Fruit fly (Drosophila melanogaster) whole organism, embryonic: Measurements from ENCODE around the gene Kaz-m1.
A peak's percentile ranks its signal among the peaks of the same experiment; 100 is the strongest.

Experiments
- B-H1 ChIP-seq: fragments of 200-800 bp; sonication (Bioruptor generic); IDR thresholded peaks from 3 replicates; pipeline ENCODE4 v1.3.6; 2022; ENCODE audit warnings: missing biosample characterization, missing genetic modification characterization
- CG11695 ChIP-seq: fragments of 200-800 bp; sonication (Bioruptor generic); IDR thresholded peaks from 3 replicates; pipeline ENCODE4 v1.3.6; 2022; ENCODE audit warnings: missing biosample characterization, missing genetic modification characterization
- CG12104 ChIP-seq: fragments of 200-800 bp; sonication (Bioruptor generic); optimal IDR thresholded peaks from 3 replicates; lab custom pipeline; 2016; ENCODE audit warnings: missing biosample characterization, missing genetic modification characterization
- CG13123 ChIP-seq: fragments of 200-800 bp; sonication (Bioruptor generic); optimal IDR thresholded peaks from 2 replicates; lab custom pipeline; 2016; ENCODE audit warnings: missing biosample characterization, missing genetic modification characterization
- CG13287 ChIP-seq: fragments of 200-800 bp; sonication (Bioruptor generic); IDR thresholded peaks from 2 replicates; pipeline ENCODE4 v1.3.6; 2022; ENCODE audit warnings: missing biosample characterization, missing genetic modification characterization; ENCODE audit not compliant: partially characterized antibody
- CG13296 ChIP-seq: fragments of 200-800 bp; sonication (Bioruptor generic); optimal IDR thresholded peaks from 3 replicates; lab custom pipeline; 2018; ENCODE audit warnings: missing biosample characterization, mild to moderate bottlenecking, missing genetic modification characterization
- CG13624 ChIP-seq: fragments of 200-800 bp; sonication (Bioruptor generic); optimal IDR thresholded peaks from 2 replicates; lab custom pipeline; 2016; ENCODE audit warnings: missing biosample characterization, missing genetic modification characterization
- CG15601 ChIP-seq: fragments of 200-800 bp; sonication (Bioruptor generic); optimal IDR thresholded peaks from 3 replicates; lab custom pipeline; 2019; ENCODE audit warnings: missing biosample characterization, mild to moderate bottlenecking, missing genetic modification characterization, moderate library complexity
- CG1602 ChIP-seq: fragments of 200-800 bp; sonication (Bioruptor generic); optimal IDR thresholded peaks from 3 replicates; lab custom pipeline; 2016; ENCODE audit warnings: missing biosample characterization, missing genetic modification characterization
- CG17359 ChIP-seq: fragments of 200-800 bp; sonication (Bioruptor generic); optimal IDR thresholded peaks from 3 replicates; lab custom pipeline; 2018; ENCODE audit warnings: missing biosample characterization, mild to moderate bottlenecking, missing genetic modification characterization, moderate library complexity
- CG17802 ChIP-seq: fragments of 200-800 bp; sonication (Bioruptor generic); optimal IDR thresholded peaks from 2 replicates; lab custom pipeline; 2018; ENCODE audit warnings: missing biosample characterization, mild to moderate bottlenecking, missing genetic modification characterization, moderate library complexity
- CG2202 ChIP-seq: fragments of 200-800 bp; sonication (Bioruptor generic); optimal IDR thresholded peaks from 2 replicates; lab custom pipeline; 2018; ENCODE audit warnings: missing biosample characterization, mild to moderate bottlenecking, missing genetic modification characterization
- CG30403 ChIP-seq: fragments of 200-800 bp; sonication (Bioruptor generic); optimal IDR thresholded peaks from 3 replicates; lab custom pipeline; 2016; ENCODE audit warnings: missing biosample characterization, missing genetic modification characterization
- CG31365 ChIP-seq: fragments of 200-800 bp; sonication (Bioruptor generic); optimal IDR thresholded peaks from 2 replicates; lab custom pipeline; 2018; ENCODE audit warnings: missing biosample characterization, mild to moderate bottlenecking, missing genetic modification characterization
- CG32532 ChIP-seq: fragments of 200-800 bp; sonication (Bioruptor generic); IDR thresholded peaks from 2 replicates; pipeline ENCODE4 v1.3.6; 2022; ENCODE audit warnings: missing biosample characterization, missing genetic modification characterization
- CG42726 ChIP-seq: fragments of 200-800 bp; sonication (Bioruptor generic); IDR thresholded peaks from 2 replicates; pipeline ENCODE4 v1.3.6; 2022; ENCODE audit warnings: missing biosample characterization, missing genetic modification characterization; ENCODE audit not compliant: partially characterized antibody
- CG43689 ChIP-seq: fragments of 200-800 bp; sonication (Bioruptor generic); IDR thresholded peaks from 2 replicates; pipeline ENCODE4 v1.3.6; 2022; ENCODE audit warnings: missing biosample characterization, missing genetic modification characterization
- CG4424 ChIP-seq: fragments of 200-800 bp; sonication (Bioruptor generic); optimal IDR thresholded peaks from 3 replicates; lab custom pipeline; 2016; ENCODE audit warnings: missing biosample characterization, missing genetic modification characterization
- CG6254 ChIP-seq: fragments of 200-800 bp; sonication (Bioruptor generic); optimal IDR thresholded peaks from 3 replicates; lab custom pipeline; 2017; ENCODE audit warnings: mild to moderate bottlenecking, missing biosample characterization, missing genetic modification reagents, missing genetic modification characterization
- CG7556 ChIP-seq: fragments of 200-800 bp; sonication (Bioruptor generic); optimal IDR thresholded peaks from 2 replicates; lab custom pipeline; 2017; ENCODE audit warnings: missing biosample characterization, mild to moderate bottlenecking, missing genetic modification characterization
- CG7839 ChIP-seq: fragments of 200-800 bp; sonication (Bioruptor generic); optimal IDR thresholded peaks from 3 replicates; lab custom pipeline; 2018; ENCODE audit warnings: missing biosample characterization, mild to moderate bottlenecking, missing genetic modification characterization, moderate library complexity
- CG7928 ChIP-seq: fragments of 200-800 bp; sonication (Bioruptor generic); optimal IDR thresholded peaks from 2 replicates; lab custom pipeline; 2017; ENCODE audit warnings: missing biosample characterization, mild to moderate bottlenecking, missing genetic modification characterization
- CG8944 ChIP-seq: fragments of 200-800 bp; sonication (Bioruptor generic); optimal IDR thresholded peaks from 3 replicates; lab custom pipeline; 2016; ENCODE audit warnings: missing biosample characterization, missing genetic modification characterization
- CG9727 ChIP-seq: fragments of 200-800 bp; sonication (Bioruptor generic); optimal IDR thresholded peaks from 3 replicates; lab custom pipeline; 2017; ENCODE audit warnings: missing biosample characterization, mild to moderate bottlenecking, missing genetic modification characterization
- Camta ChIP-seq: fragments of 200-800 bp; sonication (Bioruptor generic); optimal IDR thresholded peaks from 2 replicates; lab custom pipeline; 2016; ENCODE audit warnings: missing biosample characterization, missing genetic modification characterization
- CoRest ChIP-seq: fragments of 200-800 bp; sonication (Bioruptor generic); optimal IDR thresholded peaks from 3 replicates; lab custom pipeline; 2018; ENCODE audit warnings: missing biosample characterization, mild to moderate bottlenecking, missing genetic modification characterization, moderate library complexity
- D19B ChIP-seq: fragments of 200-800 bp; sonication (Bioruptor generic); optimal IDR thresholded peaks from 2 replicates; lab custom pipeline; 2017; ENCODE audit warnings: missing biosample characterization, mild to moderate bottlenecking, missing genetic modification characterization
- Deaf1 ChIP-seq: fragments of 200-800 bp; optimal IDR thresholded peaks from 3 replicates; lab custom pipeline; 2019; ENCODE audit warnings: missing biosample characterization, mild to moderate bottlenecking, missing genetic modification characterization, moderate library complexity
- HHEX ChIP-seq: fragments of 200-800 bp; sonication (Bioruptor generic); optimal IDR thresholded peaks from 3 replicates; lab custom pipeline; 2017; ENCODE audit warnings: missing biosample characterization, mild to moderate bottlenecking, missing genetic modification characterization, missing genetic modification reagents
- HLHmδ ChIP-seq: fragments of 200-800 bp; sonication (Bioruptor generic); optimal IDR thresholded peaks from 2 replicates; lab custom pipeline; 2018; ENCODE audit warnings: missing biosample characterization, mild to moderate bottlenecking, missing genetic modification characterization, moderate library complexity
- Opbp ChIP-seq: fragments of 200-800 bp; sonication (Bioruptor generic); IDR thresholded peaks from 3 replicates; pipeline ENCODE4 v1.3.6; 2022; ENCODE audit warnings: missing biosample characterization, missing genetic modification characterization; ENCODE audit not compliant: partially characterized antibody
- Pdp1 ChIP-seq, 2 experiments: fragments of 200-800 bp; sonication (Bioruptor generic); optimal IDR thresholded peaks; 3 replicates each; lab custom pipeline; 2016; ENCODE audit warnings: missing biosample characterization in 2 of 2, missing genetic modification characterization in 2 of 2, mild to moderate bottlenecking in 1 of 2, moderate library complexity in 1 of 2
- Sox102F ChIP-seq: fragments of 200-800 bp; sonication (Bioruptor generic); optimal IDR thresholded peaks from 2 replicates; lab custom pipeline; 2018; ENCODE audit warnings: missing biosample characterization, mild to moderate bottlenecking, missing genetic modification characterization, moderate library complexity
- TFAM ChIP-seq: fragments of 200-800 bp; sonication (Bioruptor generic); optimal IDR thresholded peaks from 2 replicates; lab custom pipeline; 2017; ENCODE audit warnings: missing biosample characterization, missing genetic modification characterization, inconsistent platforms
- Tbp ChIP-seq: fragments of >200 bp; optimal IDR thresholded peaks from 2 replicates; lab custom pipeline; 2018; ENCODE audit warnings: missing biosample characterization, missing genetic modification characterization
- Xbp1 ChIP-seq: fragments of 200-800 bp; sonication (Bioruptor generic); optimal IDR thresholded peaks from 3 replicates; lab custom pipeline; 2016; ENCODE audit warnings: missing biosample characterization, mild to moderate bottlenecking, missing genetic modification characterization
- ac ChIP-seq: fragments of 200-800 bp; sonication (Bioruptor generic); optimal IDR thresholded peaks from 3 replicates; lab custom pipeline; 2017; ENCODE audit warnings: missing biosample characterization, mild to moderate bottlenecking, missing genetic modification characterization
- bigmax ChIP-seq: fragments of 200-800 bp; sonication (Bioruptor generic); optimal IDR thresholded peaks from 2 replicates; lab custom pipeline; 2018; ENCODE audit warnings: missing biosample characterization, mild to moderate bottlenecking, missing genetic modification characterization
- cad ChIP-seq: fragments of >200 bp; optimal IDR thresholded peaks from 2 replicates; lab custom pipeline; 2017; ENCODE audit warnings: missing biosample characterization, missing genetic modification characterization
- cas ChIP-seq: fragments of 200-800 bp; sonication (Bioruptor generic); IDR thresholded peaks from 2 replicates; pipeline ENCODE4 v1.3.6; 2022; ENCODE audit warnings: missing biosample characterization, missing genetic modification characterization
- corto ChIP-seq: fragments of 200-800 bp; sonication (Bioruptor generic); optimal IDR thresholded peaks from 2 replicates; lab custom pipeline; 2016; ENCODE audit warnings: missing biosample characterization, mild to moderate bottlenecking, missing genetic modification characterization, moderate library complexity
- eyg ChIP-seq: fragments of 200-800 bp; sonication (Bioruptor generic); optimal IDR thresholded peaks from 3 replicates; lab custom pipeline; 2016; ENCODE audit warnings: missing biosample characterization, missing genetic modification characterization
- gsb ChIP-seq: fragments of 200-800 bp; sonication (Bioruptor generic); IDR thresholded peaks from 2 replicates; pipeline ENCODE4 v1.3.6; 2022; ENCODE audit warnings: missing biosample characterization, missing genetic modification characterization
- gt ChIP-seq: fragments of 200-800 bp; sonication (Bioruptor generic); IDR thresholded peaks from 2 replicates; pipeline ENCODE4 v1.3.6; 2022; ENCODE audit warnings: missing biosample characterization, missing genetic modification characterization
- klu ChIP-seq: fragments of 200-800 bp; sonication (Bioruptor generic); IDR thresholded peaks from 2 replicates; pipeline ENCODE4 v1.3.6; 2022; ENCODE audit warnings: missing biosample characterization, missing genetic modification characterization
- knrl ChIP-seq: fragments of 200-800 bp; sonication (Bioruptor generic); IDR thresholded peaks from 3 replicates; pipeline ENCODE4 v1.3.6; 2022; ENCODE audit warnings: missing biosample characterization, missing genetic modification characterization; ENCODE audit not compliant: partially characterized antibody
- lilli ChIP-seq: fragments of 200-800 bp; sonication (Bioruptor generic); optimal IDR thresholded peaks from 3 replicates; lab custom pipeline; 2016; ENCODE audit warnings: missing biosample characterization, missing genetic modification characterization
- sisA ChIP-seq: fragments of 200-800 bp; sonication (Bioruptor generic); IDR thresholded peaks from 2 replicates; pipeline ENCODE4 v1.3.6; 2022; ENCODE audit warnings: missing biosample characterization, missing genetic modification characterization

Kaz-m1 gene

DNA sequence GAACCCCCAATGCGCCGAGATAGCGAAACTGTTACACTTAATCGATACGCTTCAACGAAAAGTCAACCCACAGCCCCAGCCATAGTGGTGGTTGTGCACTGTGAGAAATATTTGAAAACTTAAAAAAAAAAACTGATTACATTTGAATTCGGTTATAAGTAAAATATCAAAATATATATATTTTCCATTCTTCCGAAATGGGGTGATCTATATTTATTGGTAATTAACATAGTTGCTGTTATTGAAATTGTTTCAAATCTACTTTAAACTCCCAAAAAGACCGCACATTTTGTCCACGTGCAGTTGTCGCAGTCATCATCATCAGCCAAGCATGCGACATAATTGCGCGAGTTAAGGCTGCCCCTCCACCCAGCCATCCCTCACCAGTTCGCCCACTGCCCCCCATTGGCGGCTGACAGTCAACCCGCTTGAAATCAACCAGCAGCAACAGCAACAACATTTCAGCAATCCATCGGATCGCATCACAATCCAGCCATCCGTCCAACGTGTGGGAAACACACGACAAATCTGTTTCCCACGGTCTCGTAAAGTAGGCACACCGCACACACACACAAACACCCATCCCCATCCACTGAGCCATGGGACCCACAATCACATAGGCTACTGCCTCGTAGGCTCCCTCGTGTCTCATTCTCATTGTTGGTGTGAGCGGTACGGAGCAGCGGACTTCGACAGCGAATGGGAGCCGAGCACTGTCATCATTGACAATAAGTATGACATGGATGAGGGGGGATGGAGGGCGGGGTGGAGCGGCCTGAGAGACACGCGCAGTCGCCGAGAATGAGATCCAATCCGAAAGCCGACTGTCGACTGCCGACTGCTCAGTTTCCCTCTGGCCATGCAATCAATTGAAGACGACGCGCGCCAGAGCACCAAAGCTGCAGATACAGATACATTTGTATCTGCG is 6.0 kb downstream of the Kaz-m1 start (continued):
- TF ChIP-seq CG11695 (peak; percentile 73; the same call in 1 of the 3 replicates), CG17359 (tag; lab: Kevin White, UChicago) (peak; percentile 77), CG1602 (GFP tag; lab: Kevin White, UChicago) (peak; percentile 27), eyg (GFP tag; lab: Kevin White, UChicago) (no peak), CG13123 (GFP tag; lab: Kevin White, UChicago) (no peak), Opbp (GFP tag; lab: Robert Waterston, UW) (no peak), TFAM (GFP tag; lab: Kevin White, UChicago) (no peak), sisA (GFP tag; lab: Robert Waterston, UW) (peak; percentile 65), CG13287 (GFP tag; lab: Robert Waterston, UW) (peak; percentile 34; the same call in 1 of the 2 replicates), D19B (GFP tag; lab: Kevin White, UChicago) (peak; percentile 30), CG12104 (GFP tag; lab: Kevin White, UChicago) (peak; percentile 45), CG8944 (GFP tag; lab: Kevin White, UChicago) (no peak), lilli (GFP tag; lab: Kevin White, UChicago) (peak; percentile 45), CG9727 (peak; percentile 63), CG2202 (tag; lab: Kevin White, UChicago) (peak; percentile 36), CG7839 (tag; lab: Kevin White, UChicago) (peak; percentile 77), CG30403 (GFP tag; lab: Kevin White, UChicago) (peak; percentile 74), Sox102F (GFP tag; lab: Kevin White, UChicago) (peak; percentile 78), CG7556 (GFP tag; lab: Kevin White, UChicago) (peak; percentile 70), CG4424 (peak; percentile 58), CG6254 (GFP tag; lab: Kevin White, UChicago) (peak; percentile 28), gsb (GFP tag; lab: Robert Waterston, UW) (no peak), CG13296 (GFP tag; lab: Kevin White, UChicago) (peak; percentile 43), B-H1 (GFP tag; lab: Robert Waterston, UW) (peak; percentile 47; the same call in 2 of the 3 replicates), cad (GFP tag; lab: Kevin White, UChicago) (no peak), knrl (GFP tag; lab: Robert Waterston, UW) (no peak), Xbp1 (GFP tag; lab: Kevin White, UChicago) (peak; percentile 51), CG42726 (GFP tag; lab: Robert Waterston, UW) (no peak), Deaf1 (tag; lab: Kevin White, UChicago) (peak; percentile 99), bigmax (GFP tag; lab: Kevin White, UChicago) (no peak), CG15601 (peak; percentile 57), Camta (no peak), klu (GFP tag; lab: Robert Waterston, UW) (no peak), Tbp (no peak), cas (GFP tag; lab: Robert Waterston, UW) (no peak), CG13624 (GFP tag; lab: Kevin White, UChicago) (no peak), corto (GFP tag; lab: Kevin White, UChicago) (no peak), ac (GFP tag; lab: Kevin White, UChicago) (no peak), CG17802 (tag; lab: Kevin White, UChicago) (peak; percentile 37), CG32532 (GFP tag; lab: Robert Waterston, UW) (peak; percentile 45), CG43689 (GFP tag; lab: Robert Waterston, UW) (no peak), gt (GFP tag; lab: Robert Waterston, UW) (no peak), HLHmδ (GFP tag; lab: Kevin White, UChicago) (peak; percentile 99), CoRest (tag; lab: Kevin White, UChicago) (peak; percentile 63), HHEX (peak; percentile 44), CG7928 (no peak), Pdp1 (GFP tag; optimal IDR thresholded peaks at IDR 0.05; lab: Kevin White, UChicago) (peak in 1 of 2 experiments; percentile 0), CG31365 (tag; lab: Kevin White, UChicago) (no peak)
